Worm (Caenorhabditis elegans): ENCODE results near the gene gpch-1.

The gpch-1 gene

DNA sequence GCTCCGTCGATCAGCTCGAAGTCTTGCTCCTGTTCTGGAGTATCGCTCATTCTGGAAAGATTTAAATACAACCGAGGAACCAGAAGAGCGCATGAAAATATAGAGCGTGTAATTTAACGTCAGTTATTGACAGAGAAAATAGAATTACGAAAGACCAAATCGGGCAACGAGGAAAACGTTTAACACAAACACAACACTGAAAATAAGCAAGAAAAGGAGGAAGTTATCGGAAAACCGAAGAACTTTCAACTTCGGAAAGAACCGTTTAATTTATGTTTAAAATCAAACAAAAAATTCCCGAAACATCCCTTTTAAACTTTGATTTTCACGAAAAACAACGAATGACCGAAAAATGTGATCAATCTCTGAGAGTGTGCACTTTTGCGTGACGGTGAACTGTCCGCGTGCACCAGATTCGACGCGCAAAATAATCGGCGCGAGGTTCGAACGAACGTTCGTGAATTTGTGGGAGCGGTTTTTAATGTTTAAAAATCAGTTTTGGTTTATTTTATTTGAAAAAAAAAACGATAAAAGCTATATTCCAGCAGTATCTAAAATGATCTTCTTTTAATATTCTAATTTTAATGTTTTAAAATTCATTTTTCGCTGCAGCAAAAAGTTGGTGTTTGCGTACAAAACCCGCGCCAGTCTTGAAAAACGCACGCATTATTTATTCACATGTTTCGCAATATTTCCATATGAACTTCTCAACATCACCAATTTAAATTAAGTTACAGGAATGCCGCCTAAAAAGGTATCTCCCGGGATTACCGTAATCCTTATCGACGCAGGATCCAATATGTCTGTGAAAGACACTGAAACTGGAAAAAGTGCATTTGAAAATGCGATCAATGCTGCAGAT lies 11.0 kb downstream of the gpch-1 start, which contains the start of the genes R07E5.7 and cku-80 (continued):
- TF ChIP-seq pax-1 (tag; optimal IDR thresholded peaks at IDR 0.05), result no peak

DNA sequence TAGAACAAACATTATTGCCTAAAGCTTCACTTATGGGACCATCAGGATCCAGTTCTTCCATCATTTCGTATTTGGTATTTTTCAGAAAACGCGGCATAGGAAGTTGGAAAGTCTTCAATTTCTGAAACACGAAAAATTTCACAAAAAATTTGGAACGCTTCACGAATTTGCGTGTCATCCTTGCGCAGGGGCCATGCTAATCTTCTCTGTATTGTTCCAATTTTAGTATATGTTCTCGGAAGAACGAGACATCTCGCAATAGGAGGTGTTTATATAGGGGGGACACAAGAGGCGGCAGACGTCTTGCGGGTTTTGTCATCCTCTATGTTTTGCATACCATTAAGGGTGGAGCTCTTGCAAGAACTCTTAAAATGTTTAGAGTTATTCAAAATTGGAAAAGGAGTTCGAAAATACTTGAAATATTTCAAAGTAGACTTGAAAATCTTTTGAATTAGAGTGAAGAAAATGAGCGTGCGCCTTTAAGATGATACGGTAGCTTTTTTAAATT lies 18.4 kb downstream of the gpch-1 start:
- TF ChIP-seq zip-5 (tag; optimal IDR thresholded peaks at IDR 0.05) (peak; percentile 40), fax-1 (tag; optimal IDR thresholded peaks at IDR 0.05) (peak; percentile 5), unc-3 (GFP tag; conservative IDR thresholded peaks at IDR 0.05) (peak; percentile 80), unc-3 (tag; optimal IDR thresholded peaks at IDR 0.05) (peak; percentile 17), ceh-45 (GFP tag; IDR thresholded peaks at IDR 0.05) (peak; percentile 82), sdc-2 (tag; optimal IDR thresholded peaks at IDR 0.05) (peak; percentile 40), Y22D7AL.16 (tag; optimal IDR thresholded peaks at IDR 0.05) (peak; percentile 35), che-1 (tag; optimal IDR thresholded peaks at IDR 0.05) (peak; percentile 73), lin-11 (tag; optimal IDR thresholded peaks at IDR 0.05) (peak; percentile 14), syd-9 (tag; optimal IDR thresholded peaks at IDR 0.05) (peak; percentile 22), npax-4 (tag; optimal IDR thresholded peaks at IDR 0.05) (peak; percentile 48), C38D4.7 (GFP tag; optimal IDR thresholded peaks at IDR 0.05) (peak; percentile 70), ttx-3 (tag; optimal IDR thresholded peaks at IDR 0.05) (peak; percentile 54), ceh-24 (tag; optimal IDR thresholded peaks at IDR 0.05) (peak; percentile 40), nhr-232 (tag; optimal IDR thresholded peaks at IDR 0.05) (peak; percentile 53), madf-2 (tag; optimal IDR thresholded peaks at IDR 0.05) (peak; percentile 33), ceh-2 (tag; optimal IDR thresholded peaks at IDR 0.05) (peak; percentile 63), ztf-16 (tag; optimal IDR thresholded peaks at IDR 0.05) (peak; percentile 17), hlh-15 (tag; optimal IDR thresholded peaks at IDR 0.05) (peak; percentile 32), elt-2 (tag; optimal IDR thresholded peaks at IDR 0.05) (peak; percentile 57), sox-2 (GFP tag; IDR thresholded peaks at IDR 0.05) (peak; percentile 91), ceh-19 (GFP tag; optimal IDR thresholded peaks at IDR 0.05) (peak; percentile 63), ref-2 (tag; optimal IDR thresholded peaks at IDR 0.05) (peak; percentile 44), hlh-6 (tag; optimal IDR thresholded peaks at IDR 0.05) (peak; percentile 67), tbx-2 (tag; optimal IDR thresholded peaks at IDR 0.05) (peak; percentile 7), ceh-34 (tag; optimal IDR thresholded peaks at IDR 0.05) (peak; percentile 32), ceh-14 (tag; optimal IDR thresholded peaks at IDR 0.05) (peak; percentile 43), K02D7.2 (tag; optimal IDR thresholded peaks at IDR 0.05) (peak; percentile 58), unc-86 (tag; optimal IDR thresholded peaks at IDR 0.05) (peak; percentile 49), sox-4 (tag; optimal IDR thresholded peaks at IDR 0.05) (peak; percentile 59), pha-2 (tag; optimal IDR thresholded peaks at IDR 0.05) (peak; percentile 64), dmd-4 (tag; optimal IDR thresholded peaks at IDR 0.05; ENCODE audit: borderline replicate concordance) (peak; percentile 24), pat-9 (tag; optimal IDR thresholded peaks at IDR 0.05) (peak; percentile 66), ceh-6 (GFP tag; optimal IDR thresholded peaks at IDR 0.05) (peak; percentile 42), C08G9.2 (tag; optimal IDR thresholded peaks at IDR 0.05) (peak; percentile 24), fkh-6 (tag; optimal IDR thresholded peaks at IDR 0.05) (peak; percentile 62)

DNA sequence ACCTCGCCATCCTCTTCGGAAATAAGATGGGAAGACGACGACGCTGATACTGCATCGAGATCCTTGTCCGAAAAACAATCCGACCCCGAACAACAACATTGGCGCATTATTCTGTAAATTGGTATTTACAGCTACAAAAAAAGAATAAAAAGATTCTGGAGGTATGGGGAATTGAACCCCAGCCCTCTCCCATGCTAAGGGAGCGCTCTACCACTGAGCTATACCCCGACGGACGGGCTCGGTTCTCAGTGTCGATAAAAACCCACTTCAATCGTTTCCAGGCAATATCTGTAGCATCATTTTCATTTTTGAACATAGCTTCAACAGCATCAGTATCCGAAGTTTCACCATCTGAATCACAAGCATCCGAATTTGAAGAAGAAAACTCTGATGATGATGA lies 20.4 kb downstream of the gpch-1 start:
- 0 out of 2 replicates have a peak, but pooled peaks have one; percentile 42 for TF ChIP-seq ceh-45 (GFP tag; IDR thresholded peaks at IDR 0.05)
- no peak for TF ChIP-seq unc-42 (tag; optimal IDR thresholded peaks at IDR 0.05)
- TF ChIP-seq sdc-2 (tag; optimal IDR thresholded peaks at IDR 0.05), result no peak
- TF ChIP-seq unc-3 (GFP tag; conservative IDR thresholded peaks at IDR 0.05), result peak; percentile 40; the same call in 1 of the 2 replicates
- TF ChIP-seq unc-3 (tag; optimal IDR thresholded peaks at IDR 0.05), result no peak
- TF ChIP-seq C08G9.2 (tag; optimal IDR thresholded peaks at IDR 0.05), result peak; percentile 10
- peak; percentile 14 for TF ChIP-seq Y22D7AL.16 (tag; optimal IDR thresholded peaks at IDR 0.05)
- TF ChIP-seq T23F11.4 (GFP tag; optimal IDR thresholded peaks at IDR 0.05), result peak; percentile 56
- peak; percentile 8 for TF ChIP-seq sox-4 (tag; optimal IDR thresholded peaks at IDR 0.05)
- TF ChIP-seq C38D4.7 (GFP tag; optimal IDR thresholded peaks at IDR 0.05), result peak; percentile 15
- no peak for TF ChIP-seq ttx-3 (tag; optimal IDR thresholded peaks at IDR 0.05)

Data from whole organism, late embryonic.